Worm (Caenorhabditis elegans) whole organism, L4 larva: ENCODE measurements around the gene F22F7.2.

Source experiments
- F10B5.3 ChIP-seq: sonication (generic microtip); optimal IDR thresholded peaks from 2 replicates; lab custom pipeline; 2016; ENCODE audit warnings: mild to moderate bottlenecking, missing genetic modification characterization, missing compliant biosample characterization
- R02D3.7 ChIP-seq: fragments of 150-350 bp; sonication (generic microtip); optimal IDR thresholded peaks from 3 replicates; lab custom pipeline; 2014; ENCODE audit warnings: missing biosample characterization, missing genetic modification characterization
- Y105C5A.15 ChIP-seq: fragments of 200-800 bp; sonication (Bioruptor generic); IDR thresholded peaks from 2 replicates; pipeline ENCODE4 v1.3.6; 2022; ENCODE audit warnings: missing genetic modification characterization, missing compliant biosample characterization
- Y48G9A.11 ChIP-seq: fragments of 200-800 bp; sonication (Bioruptor generic); IDR thresholded peaks from 2 replicates; pipeline ENCODE4 v1.3.6; 2022; ENCODE audit warnings: missing genetic modification reagents, missing genetic modification characterization, missing compliant biosample characterization
- Y75B8A.6 ChIP-seq: fragments of 200-800 bp; sonication (Bioruptor generic); IDR thresholded peaks from 2 replicates; pipeline ENCODE4 v1.3.6; 2022; ENCODE audit warnings: missing genetic modification reagents, missing genetic modification characterization, missing compliant biosample characterization
- ZK337.2 ChIP-seq: fragments of 200-800 bp; sonication (Bioruptor generic); IDR thresholded peaks from 2 replicates; pipeline ENCODE4 v1.3.6; 2022; ENCODE audit warnings: missing genetic modification reagents, missing genetic modification characterization, missing compliant biosample characterization
- aha-1 ChIP-seq: fragments of 150-350 bp; peaks from one replicate; lab custom pipeline; 2014; ENCODE audit warnings: missing biosample characterization, missing genetic modification characterization
- aly-2 ChIP-seq: sonication (generic microtip); optimal IDR thresholded peaks from 2 replicates; lab custom pipeline; 2018; ENCODE audit warnings: missing biosample characterization, missing genetic modification characterization
- ama-1 ChIP-seq: fragments of 150-350 bp; optimal IDR thresholded peaks from 2 replicates; lab custom pipeline; 2014; ENCODE audit warnings: inconsistent platforms, mixed read lengths
- attf-4 ChIP-seq: sonication (generic microtip); optimal IDR thresholded peaks from 3 replicates; lab custom pipeline; 2017; ENCODE audit warnings: missing biosample characterization, missing genetic modification characterization
- ceh-32 ChIP-seq: sonication (generic microtip); optimal IDR thresholded peaks from 2 replicates; lab custom pipeline; 2016; ENCODE audit warnings: mild to moderate bottlenecking, missing genetic modification characterization, missing compliant biosample characterization; ENCODE audit not compliant: poor library complexity
- ceh-82 ChIP-seq: sonication (generic microtip); optimal IDR thresholded peaks from 2 replicates; lab custom pipeline; 2017; ENCODE audit warnings: missing biosample characterization, missing genetic modification characterization
- ctbp-1 ChIP-seq: fragments of 200-800 bp; sonication (Bioruptor generic); IDR thresholded peaks from 2 replicates; pipeline ENCODE4 v1.3.6; 2022; ENCODE audit warnings: missing genetic modification reagents, missing genetic modification characterization, missing compliant biosample characterization
- daf-16 ChIP-seq, 3 experiments: sonication (generic microtip); optimal IDR thresholded peaks; 2 replicates each; lab custom pipeline; 2016 to 2017; ENCODE audit warnings: missing genetic modification characterization in 3 of 3, missing genetic modification reagents in 3 of 3, mild to moderate bottlenecking in 2 of 3, missing compliant biosample characterization in 2 of 3, missing biosample characterization in 1 of 3, moderate library complexity in 1 of 3
- dmd-8 ChIP-seq: fragments of 200-800 bp; sonication (Bioruptor generic); IDR thresholded peaks from 2 replicates; pipeline ENCODE4 v1.3.6; 2022; ENCODE audit warnings: missing genetic modification characterization, missing compliant biosample characterization
- dpl-1 ChIP-seq: fragments of 150-350 bp; optimal IDR thresholded peaks from 2 replicates; lab custom pipeline; 2014; ENCODE audit warnings: missing biosample characterization, missing genetic modification reagents, missing genetic modification characterization
- duxl-1 ChIP-seq: sonication (generic microtip); optimal IDR thresholded peaks from 2 replicates; lab custom pipeline; 2016; ENCODE audit warnings: mild to moderate bottlenecking, missing genetic modification characterization, moderate library complexity, missing compliant biosample characterization; ENCODE audit not compliant: poor library complexity
- dve-1 ChIP-seq: sonication (generic microtip); optimal IDR thresholded peaks from 2 replicates; lab custom pipeline; 2017; ENCODE audit warnings: antibody characterized with exemption, mild to moderate bottlenecking, missing genetic modification characterization, missing compliant biosample characterization; ENCODE audit not compliant: insufficient read depth
- fkh-10 ChIP-seq: fragments of 150-350 bp; optimal IDR thresholded peaks from 2 replicates; lab custom pipeline; 2014; ENCODE audit warnings: missing biosample characterization, missing genetic modification reagents, missing genetic modification characterization
- fos-1 ChIP-seq: fragments of 150-350 bp; optimal IDR thresholded peaks from 2 replicates; lab custom pipeline; 2014; ENCODE audit warnings: missing biosample characterization, missing genetic modification characterization
- gei-8 ChIP-seq: fragments of 200-800 bp; sonication (Bioruptor generic); optimal IDR thresholded peaks from 2 replicates; lab custom pipeline; 2018; ENCODE audit warnings: mild to moderate bottlenecking, missing genetic modification characterization, missing compliant biosample characterization
- hif-1 ChIP-seq, 2 experiments: sonication (generic microtip); optimal IDR thresholded peaks; 2 replicates each; lab custom pipeline; 2016 to 2017; ENCODE audit warnings: missing compliant biosample characterization in 2 of 2, missing genetic modification characterization in 2 of 2, missing genetic modification reagents in 2 of 2, missing genotype in 2 of 2, mild to moderate bottlenecking in 1 of 2
- hlh-30 ChIP-seq: sonication (generic microtip); optimal IDR thresholded peaks from 2 replicates; lab custom pipeline; 2017; ENCODE audit warnings: antibody characterized with exemption, mild to moderate bottlenecking, missing genetic modification characterization, missing compliant biosample characterization; ENCODE audit not compliant: insufficient read depth
- hmg-1.1 ChIP-seq: fragments of 200-800 bp; sonication (Bioruptor generic); IDR thresholded peaks from 2 replicates; pipeline ENCODE4 v1.3.6; 2022; ENCODE audit warnings: missing genetic modification reagents, missing genetic modification characterization, missing compliant biosample characterization
- jun-1 ChIP-seq: fragments of 150-350 bp; optimal IDR thresholded peaks from 2 replicates; lab custom pipeline; 2014; ENCODE audit warnings: missing biosample characterization, missing genetic modification reagents, missing genetic modification characterization
- lin-1 ChIP-seq: fragments of 200-800 bp; sonication (Bioruptor generic); IDR thresholded peaks from 2 replicates; pipeline ENCODE4 v1.3.6; 2022; ENCODE audit warnings: missing genetic modification reagents, missing genetic modification characterization, missing compliant biosample characterization
- lin-29 ChIP-seq: fragments of 200-800 bp; sonication (Bioruptor generic); IDR thresholded peaks from 2 replicates; pipeline ENCODE4 v1.3.6; 2022; ENCODE audit warnings: missing genetic modification reagents, missing genetic modification characterization, missing compliant biosample characterization
- lin-38 ChIP-seq: fragments of 200-800 bp; sonication (Bioruptor generic); IDR thresholded peaks from 2 replicates; pipeline ENCODE4 v1.3.6; 2022; ENCODE audit warnings: missing genetic modification reagents, missing genetic modification characterization, missing compliant biosample characterization
- madf-5 ChIP-seq, 2 experiments: fragments of 200-800 bp; sonication (Bioruptor generic); IDR thresholded peaks; 2 replicates each; pipeline ENCODE4 v1.3.6; 2022; ENCODE audit warnings: missing compliant biosample characterization in 2 of 2, missing genetic modification characterization in 2 of 2
- mdl-1 ChIP-seq, 2 experiments: fragments of 150-350 bp in 1 of 2; sonication (generic microtip) in 1 of 2; optimal IDR thresholded peaks; 2 replicates each; lab custom pipeline; 2014 to 2017; ENCODE audit warnings: missing biosample characterization in 2 of 2, missing genetic modification characterization in 2 of 2
- mep-1 ChIP-seq: fragments of 150-350 bp; sonication (generic microtip); optimal IDR thresholded peaks from 3 replicates; lab custom pipeline; 2014; ENCODE audit warnings: missing biosample characterization, missing genetic modification characterization
- mes-2 ChIP-seq: sonication (generic microtip); optimal IDR thresholded peaks from 2 replicates; lab custom pipeline; 2016; ENCODE audit warnings: missing genotype, mild to moderate bottlenecking, missing genetic modification characterization, missing compliant biosample characterization; ENCODE audit not compliant: poor library complexity, severe bottlenecking
- mxl-3 ChIP-seq: fragments of 200-800 bp; sonication (Bioruptor generic); optimal IDR thresholded peaks from 2 replicates; lab custom pipeline; 2018; ENCODE audit warnings: mild to moderate bottlenecking, missing genetic modification characterization, missing compliant biosample characterization
- nhr-10 ChIP-seq: fragments of 150-350 bp; optimal IDR thresholded peaks from 2 replicates; lab custom pipeline; 2014; ENCODE audit warnings: missing biosample characterization, missing genetic modification characterization
- nhr-111 ChIP-seq: fragments of 200-800 bp; sonication (Bioruptor generic); optimal IDR thresholded peaks from 2 replicates; lab custom pipeline; 2018; ENCODE audit warnings: mild to moderate bottlenecking, missing genetic modification characterization, missing compliant biosample characterization
- nhr-28 ChIP-seq: fragments of 150-350 bp; optimal IDR thresholded peaks from 2 replicates; lab custom pipeline; 2014; ENCODE audit warnings: missing biosample characterization, missing genetic modification characterization
- nhr-48 ChIP-seq: sonication (generic microtip); optimal IDR thresholded peaks from 2 replicates; lab custom pipeline; 2016; ENCODE audit warnings: mild to moderate bottlenecking, missing genetic modification characterization, missing compliant biosample characterization
- nhr-76 ChIP-seq: fragments of 150-350 bp; optimal IDR thresholded peaks from 2 replicates; lab custom pipeline; 2014; ENCODE audit warnings: missing biosample characterization, missing genetic modification characterization
- nhr-77 ChIP-seq: fragments of 150-350 bp; optimal IDR thresholded peaks from 2 replicates; lab custom pipeline; 2014; ENCODE audit warnings: missing biosample characterization, missing genetic modification characterization
- pha-4 ChIP-seq, 2 experiments: fragments of 150-350 bp in 1 of 2; fragments of 200-800 bp in 1 of 2; sonication (Bioruptor generic) in 1 of 2; IDR thresholded peaks in 1 of 2; optimal IDR thresholded peaks in 1 of 2; 2 replicates each; pipeline versions ENCODE4 v1.3.6 to Lab custom; 2014 to 2022; ENCODE audit warnings: missing genetic modification characterization in 2 of 2, missing genetic modification reagents in 2 of 2, missing biosample characterization in 1 of 2, missing compliant biosample characterization in 1 of 2
- php-3 ChIP-seq: fragments of 200-800 bp; sonication (Bioruptor generic); IDR thresholded peaks from 2 replicates; pipeline ENCODE4 v1.3.6; 2022; ENCODE audit warnings: missing genetic modification reagents, missing genetic modification characterization, missing compliant biosample characterization
- rbr-2 ChIP-seq: sonication (generic microtip); optimal IDR thresholded peaks from 2 replicates; lab custom pipeline; 2016; ENCODE audit warnings: missing genotype, missing genetic modification characterization, missing compliant biosample characterization
- set-16 ChIP-seq: fragments of 200-800 bp; sonication (Bioruptor generic); IDR thresholded peaks from 2 replicates; pipeline ENCODE4 v1.3.6; 2022; ENCODE audit warnings: missing genetic modification reagents, missing genetic modification characterization, missing compliant biosample characterization
- skn-1 ChIP-seq: fragments of 150-350 bp; optimal IDR thresholded peaks from 2 replicates; lab custom pipeline; 2014; ENCODE audit warnings: missing biosample characterization, missing genetic modification characterization
- snpc-1.2 ChIP-seq: fragments of 200-800 bp; sonication (Bioruptor generic); IDR thresholded peaks from 2 replicates; pipeline ENCODE4 v1.3.6; 2022; ENCODE audit warnings: missing genetic modification reagents, missing genetic modification characterization, missing compliant biosample characterization
- spr-3 ChIP-seq: fragments of 200-800 bp; sonication (Bioruptor generic); optimal IDR thresholded peaks from 2 replicates; lab custom pipeline; 2018; ENCODE audit warnings: mild to moderate bottlenecking, missing genetic modification characterization, missing compliant biosample characterization
- unc-130 ChIP-seq: sonication (generic microtip); optimal IDR thresholded peaks from 2 replicates; lab custom pipeline; 2016; ENCODE audit warnings: missing genetic modification reagents, missing genetic modification characterization, missing compliant biosample characterization
- unc-39 ChIP-seq: sonication (generic microtip); optimal IDR thresholded peaks from 2 replicates; lab custom pipeline; 2017; ENCODE audit warnings: missing biosample characterization, missing genetic modification characterization
- vab-7 ChIP-seq: fragments of 200-800 bp; sonication (Bioruptor generic); IDR thresholded peaks from 2 replicates; pipeline ENCODE4 v1.3.6; 2022; ENCODE audit warnings: missing genetic modification reagents, missing genetic modification characterization, missing compliant biosample characterization
- zfp-3 ChIP-seq: fragments of 200-800 bp; sonication (Bioruptor generic); conservative IDR thresholded peaks from 2 replicates; pipeline ENCODE4 v1.3.6; 2022; ENCODE audit warnings: missing genetic modification reagents, missing genetic modification characterization, missing compliant biosample characterization
- ztf-11 ChIP-seq: fragments of 150-350 bp; optimal IDR thresholded peaks from 2 replicates; lab custom pipeline; 2014; ENCODE audit warnings: missing biosample characterization, missing genetic modification characterization

The F22F7.2 gene

ce11 chrV:2135323-2135722, 12.7 kb downstream of the F22F7.2 start:
- TF ChIP-seq nhr-10 (tag; lab: Kevin White, UChicago) (no peak), Y105C5A.15 (no peak), pha-4 (GFP tag; IDR thresholded peaks at IDR 0.05; lab: Robert Waterston, UW) (no peak), pha-4 (tag; optimal IDR thresholded peaks at IDR 0.05; lab: Kevin White, UChicago) (no peak), nhr-28 (peak; percentile 63), lin-1 (GFP tag; lab: Robert Waterston, UW) (no peak), R02D3.7 (tag; lab: Kevin White, UChicago) (no peak), hlh-30 (tag; lab: Kevin White, UChicago) (peak; percentile 55), lin-29 (no peak), aly-2 (tag; lab: Kevin White, UChicago) (no peak), nhr-77 (tag; lab: Kevin White, UChicago) (no peak), F10B5.3 (tag; lab: Kevin White, UChicago) (no peak), set-16 (GFP tag; lab: Robert Waterston, UW) (0 out of 2 replicates have a peak, but pooled peaks have one; percentile 27), nhr-48 (tag; lab: Kevin White, UChicago) (no peak), fkh-10 (GFP tag; lab: Kevin White, UChicago) (no peak), unc-39 (tag; lab: Kevin White, UChicago) (no peak), mxl-3 (peak; percentile 95), vab-7 (GFP tag; lab: Robert Waterston, UW) (no peak), mep-1 (tag; lab: Kevin White, UChicago) (peak; percentile 36), aha-1 (tag; lab: Kevin White, UChicago) (peak; percentile 60), snpc-1.2 (no peak), unc-130 (GFP tag; lab: Kevin White, UChicago) (no peak), rbr-2 (tag; lab: Kevin White, UChicago) (no peak), php-3 (GFP tag; lab: Robert Waterston, UW) (no peak), ZK337.2 (0 out of 2 replicates have a peak, but pooled peaks have one; percentile 8), Y75B8A.6 (no peak), ctbp-1 (peak; percentile 24; the same call in 1 of the 2 replicates), ama-1 (lab: Kevin White, UChicago) (no peak), dpl-1 (GFP tag; lab: Kevin White, UChicago) (peak; percentile 18), hmg-1.1 (GFP tag; lab: Robert Waterston, UW) (peak; percentile 34; the same call in 1 of the 2 replicates), dve-1 (tag; lab: Kevin White, UChicago) (peak; percentile 4), mes-2 (peak; percentile 40), Y48G9A.11 (GFP tag; lab: Robert Waterston, UW) (no peak), nhr-111 (no peak), hif-1 (tag; optimal IDR thresholded peaks at IDR 0.05; lab: Kevin White, UChicago) (peak in 1 of 2 experiments; percentile 7), skn-1 (no peak), ceh-32 (no peak), nhr-76 (tag; lab: Kevin White, UChicago) (no peak), duxl-1 (tag; lab: Kevin White, UChicago) (no peak), fos-1 (tag; lab: Kevin White, UChicago) (no peak), madf-5 (GFP tag; IDR thresholded peaks at IDR 0.05; lab: Robert Waterston, UW) (no peak), ceh-82 (tag; lab: Kevin White, UChicago) (no peak), attf-4 (tag; lab: Kevin White, UChicago) (no peak), daf-16 (GFP tag; optimal IDR thresholded peaks at IDR 0.05; lab: Kevin White, UChicago) (no peak), daf-16 (tag; optimal IDR thresholded peaks at IDR 0.05; lab: Kevin White, UChicago) (no peak), spr-3 (no peak), dmd-8 (GFP tag; lab: Robert Waterston, UW) (no peak), lin-38 (no peak), jun-1 (tag; lab: Kevin White, UChicago) (no peak), zfp-3 (GFP tag; lab: Robert Waterston, UW) (no peak), ztf-11 (tag; lab: Kevin White, UChicago) (no peak), gei-8 (GFP tag; lab: Kevin White, UChicago) (no peak), mdl-1 (tag; optimal IDR thresholded peaks at IDR 0.05; lab: Kevin White, UChicago) (peak in 1 of 2 experiments; percentile 68)
